Worm (Caenorhabditis elegans): ENCODE data around the gene F22E5.20.
A peak's percentile ranks its signal among the peaks of the same experiment; 100 is the strongest.
"Not testable (repeated sequence)": the region's sequence is repeated elsewhere in the genome, so short reads cannot be mapped to it uniquely, and the experiment has no call there.

F22E5.20 gene

ce11 chrII:2639401-2640088 is 33.9 kb downstream of the F22E5.20 start, which contains the start of gene F22E5.8:
TSS of gene F22E5.8 (plus strand) at chrII:2640038.
- not testable (repeated sequence) for TF ChIP-seq F23B12.7 (tag; optimal IDR thresholded peaks at IDR 0.05; ENCODE audit: insufficient read depth); K11D2.4 (GFP tag; IDR thresholded peaks at IDR 0.05); ztf-6 (GFP tag; IDR thresholded peaks at IDR 0.05)

- peak; percentile 50 for TF ChIP-seq lin-54 (GFP tag; optimal IDR thresholded peaks at IDR 0.05)
- TF ChIP-seq ztf-22 (GFP tag; optimal IDR thresholded peaks at IDR 0.05): no peak
- TF ChIP-seq Y56A3A.18 (GFP tag; IDR thresholded peaks at IDR 0.05): no peak
- TF ChIP-seq dpl-1 (GFP tag; optimal IDR thresholded peaks at IDR 0.05): peak; percentile 54
- peak; percentile 30 for TF ChIP-seq efl-1 (GFP tag; optimal IDR thresholded peaks at IDR 0.05)
- peak; percentile 85 for TF ChIP-seq mcd-1 (GFP tag; IDR thresholded peaks at IDR 0.05)
These were observed 35.4 kb downstream of the F22E5.20 start, which contains the start of gene F22E5.9 for ce11 chrII:2638062-2638461. TSS of gene F22E5.9 (plus strand) at chrII:2638388.

- no peak for TF ChIP-seq snpc-4 (GFP tag; optimal IDR thresholded peaks at IDR 0.05)
- TF ChIP-seq snpc-4 (tag; optimal IDR thresholded peaks at IDR 0.05): no peak
- no peak for TF ChIP-seq nhr-120 (GFP tag; IDR thresholded peaks at IDR 0.05)
- no peak for TF ChIP-seq egl-44 (GFP tag; IDR thresholded peaks at IDR 0.05)
- TF ChIP-seq cebp-2 (GFP tag; IDR thresholded peaks at IDR 0.05): no peak
- TF ChIP-seq ccch-3 (GFP tag; optimal IDR thresholded peaks at IDR 0.05): no peak
- no peak for TF ChIP-seq xnd-1 (tag; optimal IDR thresholded peaks at IDR 0.05)
- no peak for TF ChIP-seq ztf-18 (tag; optimal IDR thresholded peaks at IDR 0.05)
- TF ChIP-seq F57C9.4 (tag; optimal IDR thresholded peaks at IDR 0.05): no peak
- TF ChIP-seq lsl-1 (GFP tag; optimal IDR thresholded peaks at IDR 0.05): no peak
- no peak for TF ChIP-seq atf-7 (tag; optimal IDR thresholded peaks at IDR 0.05)
- no peak for TF ChIP-seq dpff-1 (tag; optimal IDR thresholded peaks at IDR 0.05)
These were observed 36.1 kb downstream of the F22E5.20 start, which contains the start of gene F22E5.21 for ce11 chrII:2637359-2637758. TSS of gene F22E5.21 (minus strand) at chrII:2637459.

ce11 chrII:2631169-2631568 is 42.3 kb downstream of the F22E5.20 start, which contains the start of gene D2062.1:
TSS of gene D2062.1 (plus strand) at chrII:2631469.
- TF ChIP-seq zim-3 (tag; optimal IDR thresholded peaks at IDR 0.05) (no peak), nfya-2 (GFP tag; IDR thresholded peaks at IDR 0.05) (no peak), zfh-2 (GFP tag; conservative IDR thresholded peaks at IDR 0.05) (no peak), B0336.3 (GFP tag; IDR thresholded peaks at IDR 0.05) (no peak), tbx-9 (tag; optimal IDR thresholded peaks at IDR 0.05; ENCODE audit: borderline replicate concordance) (no peak), F22D6.2 (tag; optimal IDR thresholded peaks at IDR 0.05) (no peak), hrde-1 (tag; optimal IDR thresholded peaks at IDR 0.05; ENCODE audit: borderline replicate concordance) (no peak), madf-3 (GFP tag; IDR thresholded peaks at IDR 0.05) (no peak), tbp1 (GFP tag; optimal IDR thresholded peaks at IDR 0.05) (no peak), mel-28 (tag; optimal IDR thresholded peaks at IDR 0.05; ENCODE audit: borderline replicate concordance) (no peak), lin-40 (tag; optimal IDR thresholded peaks at IDR 0.05) (no peak), mcd-1 (GFP tag; IDR thresholded peaks at IDR 0.05) (no peak), let-526 (GFP tag; IDR thresholded peaks at IDR 0.05) (no peak)

Measured in whole organism, young adult.